Worm (Caenorhabditis elegans): ENCODE results near the gene Y45F10B.13.

ce11 chrIV:13591645-13592044, 30.1 kb upstream of the Y45F10B.13 start, which contains the start of gene tsp-5:
- TF ChIP-seq flt-1 (GFP tag; IDR thresholded peaks at IDR 0.05) (no peak), tbx-11 (GFP tag; IDR thresholded peaks at IDR 0.05) (no peak), hmbx-1 (tag; optimal IDR thresholded peaks at IDR 0.05) (no peak), F13C5.2 (tag; optimal IDR thresholded peaks at IDR 0.05) (no peak), ama-1 (optimal IDR thresholded peaks at IDR 0.05) (no peak), hnd-1 (tag; optimal IDR thresholded peaks at IDR 0.05) (no peak), ets-7 (tag; optimal IDR thresholded peaks at IDR 0.05) (no peak), sea-1 (GFP tag; conservative IDR thresholded peaks at IDR 0.05) (no peak), aly-1 (tag; optimal IDR thresholded peaks at IDR 0.05) (no peak), hmg-4 (GFP tag; optimal IDR thresholded peaks at IDR 0.05) (no peak)

Measured in whole organism, early embryonic.